Fruit fly (Drosophila melanogaster): ENCODE results near the gene Tl.

The Tl gene

DNA sequence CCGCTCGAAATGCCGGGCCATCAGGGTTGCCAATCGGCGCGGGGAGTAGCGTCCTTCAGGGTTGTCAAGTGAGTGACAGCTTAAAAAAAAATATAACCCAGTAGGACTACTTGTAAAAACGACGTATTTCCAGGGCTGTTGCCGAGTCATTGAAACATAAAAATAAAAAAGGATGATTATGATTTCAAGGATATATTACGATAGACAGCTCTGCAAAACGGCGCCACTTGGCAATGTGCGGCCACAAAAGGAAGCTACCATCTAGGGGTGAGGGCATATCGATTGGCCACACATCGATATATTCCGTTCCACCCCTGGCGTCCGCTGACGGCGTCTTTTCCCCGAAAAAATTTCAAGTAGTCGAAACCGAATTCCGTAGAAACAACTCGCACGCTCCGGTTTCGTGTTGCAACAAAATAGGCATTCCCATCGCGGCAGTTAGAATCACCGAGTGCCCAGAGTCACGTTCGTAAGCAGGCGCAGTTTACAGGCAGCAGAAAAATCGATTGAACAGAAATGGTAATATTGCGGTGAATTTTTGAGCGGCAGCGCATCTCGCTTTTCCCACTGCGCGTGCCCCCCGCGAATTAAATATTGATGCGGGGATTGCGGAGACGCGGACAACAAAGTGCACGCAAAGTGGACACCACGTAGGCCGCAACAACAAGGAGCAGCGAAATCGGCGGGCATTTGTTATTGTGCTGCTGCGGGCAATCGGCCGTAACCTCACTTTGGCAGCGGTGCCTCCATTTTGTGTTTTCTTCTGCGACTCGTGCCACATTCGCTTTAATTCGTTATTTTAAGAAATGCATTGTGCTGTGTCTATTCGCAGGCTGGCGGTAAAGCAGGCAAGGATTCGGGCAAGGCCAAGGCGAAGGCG is 68.0 kb downstream of the Tl start, which contains the start of the genes ball and His2Av (continued):
- TF ChIP-seq Dbx (GFP tag; IDR thresholded peaks at IDR 0.05) (peak; percentile 88), wdn (GFP tag; IDR thresholded peaks at IDR 0.05) (peak; percentile 84), CG9437 (GFP tag; optimal IDR thresholded peaks at IDR 0.05) (peak; percentile 6), jumu (GFP tag; optimal IDR thresholded peaks at IDR 0.05) (peak; percentile 94), Dad (GFP tag; optimal IDR thresholded peaks at IDR 0.05) (peak; percentile 81), trh (GFP tag; optimal IDR thresholded peaks at IDR 0.05) (peak; percentile 64), hb (GFP tag; IDR thresholded peaks at IDR 0.05; ENCODE audit: partially characterized antibody) (peak; percentile 89), CG17359 (tag; optimal IDR thresholded peaks at IDR 0.05) (peak; percentile 83), CG6813 (GFP tag; optimal IDR thresholded peaks at IDR 0.05) (peak; percentile 55), ro (GFP tag; IDR thresholded peaks at IDR 0.05) (peak; percentile 72), Fer3 (tag; optimal IDR thresholded peaks at IDR 0.05) (peak; percentile 68), Jarid2 (GFP tag; optimal IDR thresholded peaks at IDR 0.05) (peak; percentile 47), crc (GFP tag; optimal IDR thresholded peaks at IDR 0.05) (peak; percentile 79), tna (GFP tag; IDR thresholded peaks at IDR 0.05; ENCODE audit: partially characterized antibody) (peak; percentile 59), z (GFP tag; IDR thresholded peaks at IDR 0.05) (0 out of 3 replicates have a peak, but pooled peaks have one; percentile 21), CG17829 (tag; optimal IDR thresholded peaks at IDR 0.05) (peak; percentile 81), sqz (GFP tag; optimal IDR thresholded peaks at IDR 0.05) (peak; percentile 67), CG13296 (GFP tag; optimal IDR thresholded peaks at IDR 0.05) (peak; percentile 65), CG9876 (GFP tag; optimal IDR thresholded peaks at IDR 0.05) (peak; percentile 66), jigr1 (GFP tag; IDR thresholded peaks at IDR 0.05) (no peak), insv (GFP tag; optimal IDR thresholded peaks at IDR 0.05) (peak in 1 of 2 experiments; percentile 68), unpg (GFP tag; optimal IDR thresholded peaks at IDR 0.05) (peak; percentile 83), CG43689 (GFP tag; IDR thresholded peaks at IDR 0.05) (peak; percentile 78), gem (tag; optimal IDR thresholded peaks at IDR 0.05) (peak; percentile 85), CG1024 (GFP tag; IDR thresholded peaks at IDR 0.05) (peak; percentile 80), bab2 (GFP tag; optimal IDR thresholded peaks at IDR 0.05) (peak; percentile 91), H2.0 (GFP tag; IDR thresholded peaks at IDR 0.05) (peak; percentile 83), yki (optimal IDR thresholded peaks at IDR 0.05) (no peak), CG2129 (GFP tag; IDR thresholded peaks at IDR 0.05; ENCODE audit: partially characterized antibody) (peak; percentile 74), CG5245 (GFP tag; optimal IDR thresholded peaks at IDR 0.05) (peak; percentile 81), CG12942 (GFP tag; optimal IDR thresholded peaks at IDR 0.05) (peak; percentile 87), gsb (GFP tag; IDR thresholded peaks at IDR 0.05) (peak; percentile 77), ac (GFP tag; optimal IDR thresholded peaks at IDR 0.05) (peak; percentile 52), Ets65A (GFP tag) (peak; percentile 98), zen (tag; optimal IDR thresholded peaks at IDR 0.05) (peak; percentile 67), chinmo (GFP tag; IDR thresholded peaks at IDR 0.05; ENCODE audit: partially characterized antibody) (peak; percentile 95), CG1529 (GFP tag; optimal IDR thresholded peaks at IDR 0.05) (peak; percentile 53), Ssrp (tag; optimal IDR thresholded peaks at IDR 0.05) (peak; percentile 40), Usf (GFP tag; optimal IDR thresholded peaks at IDR 0.05) (peak; percentile 54), pros (GFP tag; optimal IDR thresholded peaks at IDR 0.05) (no peak), CG1792 (GFP tag; optimal IDR thresholded peaks at IDR 0.05) (peak; percentile 77), Max (GFP tag; optimal IDR thresholded peaks at IDR 0.05) (peak; percentile 69), Dref (GFP tag; IDR thresholded peaks at IDR 0.05) (peak; percentile 98), Adf1 (GFP tag; IDR thresholded peaks at IDR 0.05) (peak; percentile 76), CG14710 (tag; optimal IDR thresholded peaks at IDR 0.05) (peak; percentile 89), ATbp (GFP tag; optimal IDR thresholded peaks at IDR 0.05) (peak; percentile 69), HmgZ (tag; optimal IDR thresholded peaks at IDR 0.05) (peak; percentile 90), CG8478 (optimal IDR thresholded peaks at IDR 0.05) (no peak), Hey (tag; optimal IDR thresholded peaks at IDR 0.05) (peak; percentile 38)
